Worm (Caenorhabditis elegans) whole organism, young adult: ENCODE measurements around the gene F53B1.9.

ENCODE experiments used
- K11D2.4 ChIP-seq: fragments of 200-800 bp; sonication (Bioruptor generic); IDR thresholded peaks from 2 replicates; pipeline ENCODE4 v1.3.6; 2022; ENCODE audit warnings: missing genetic modification reagents, missing genetic modification characterization, missing compliant biosample characterization
- Y79H2A.3 ChIP-seq: fragments of 200-800 bp; sonication (Bioruptor generic); conservative IDR thresholded peaks from 2 replicates; pipeline ENCODE4 v1.3.6; 2022; ENCODE audit warnings: missing genetic modification reagents, missing genetic modification characterization, missing compliant biosample characterization
- attf-6 ChIP-seq: fragments of 200-800 bp; sonication (Bioruptor generic); IDR thresholded peaks from 2 replicates; pipeline ENCODE4 v1.3.6; 2022; ENCODE audit warnings: missing genetic modification reagents, missing genetic modification characterization, missing compliant biosample characterization
- ekl-4 ChIP-seq: fragments of 200-800 bp; sonication (Bioruptor generic); IDR thresholded peaks from 2 replicates; pipeline ENCODE4 v1.3.6; 2022; ENCODE audit warnings: missing genetic modification reagents, missing genetic modification characterization, missing compliant biosample characterization
- nfya-2 ChIP-seq: fragments of 200-800 bp; sonication (Bioruptor generic); IDR thresholded peaks from 2 replicates; pipeline ENCODE4 v1.3.6; 2022; ENCODE audit warnings: missing genetic modification reagents, missing genetic modification characterization, missing compliant biosample characterization
- nhr-120 ChIP-seq: fragments of 200-800 bp; sonication (Bioruptor generic); IDR thresholded peaks from 2 replicates; pipeline ENCODE4 v1.3.6; 2022; ENCODE audit warnings: missing genetic modification characterization, missing compliant biosample characterization

DNA sequence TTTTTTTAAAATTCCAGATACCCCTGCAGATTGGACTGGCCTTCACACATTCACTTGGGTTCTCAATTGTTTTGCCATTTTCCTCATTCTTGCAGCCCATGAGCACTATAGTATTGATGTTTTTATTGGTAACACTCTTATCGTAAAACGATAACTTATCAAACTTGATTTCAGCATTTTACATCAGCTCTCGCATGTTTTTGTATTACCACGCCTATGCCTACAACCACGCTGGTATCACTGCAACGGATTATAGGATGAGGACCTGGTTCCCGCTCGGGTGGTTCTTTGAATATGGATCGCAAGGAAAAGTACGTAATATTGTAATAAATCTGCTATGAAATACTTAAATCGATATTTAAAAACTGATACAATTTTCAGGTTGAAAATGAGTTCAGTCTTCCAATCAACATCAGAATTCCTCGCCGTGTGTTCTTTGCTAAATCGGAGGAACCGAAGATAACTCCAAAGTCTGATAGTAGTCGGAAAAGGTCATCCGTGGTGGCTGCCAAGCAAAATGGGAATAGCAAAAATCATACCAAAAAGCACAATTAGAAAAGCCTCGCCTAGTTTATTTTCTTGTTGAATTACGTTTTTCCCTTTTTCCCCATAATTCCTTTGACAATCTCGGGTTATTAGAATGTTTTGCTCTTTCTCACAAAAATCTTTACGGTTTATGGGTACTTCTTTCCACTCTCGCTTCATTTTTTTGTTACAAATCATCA, 20.9 kb downstream of the F53B1.9 start:
- TF ChIP-seq nfya-2 (GFP tag; lab: Robert Waterston, UW) (no peak), K11D2.4 (GFP tag; lab: Robert Waterston, UW) (no peak), Y79H2A.3 (GFP tag; lab: Robert Waterston, UW) (no peak), ekl-4 (GFP tag; lab: Robert Waterston, UW) (no peak), attf-6 (GFP tag; lab: Robert Waterston, UW) (no peak), nhr-120 (no peak)
